Fruit fly (Drosophila melanogaster): ENCODE results near the gene CG11226.

CG11226 gene

DNA sequence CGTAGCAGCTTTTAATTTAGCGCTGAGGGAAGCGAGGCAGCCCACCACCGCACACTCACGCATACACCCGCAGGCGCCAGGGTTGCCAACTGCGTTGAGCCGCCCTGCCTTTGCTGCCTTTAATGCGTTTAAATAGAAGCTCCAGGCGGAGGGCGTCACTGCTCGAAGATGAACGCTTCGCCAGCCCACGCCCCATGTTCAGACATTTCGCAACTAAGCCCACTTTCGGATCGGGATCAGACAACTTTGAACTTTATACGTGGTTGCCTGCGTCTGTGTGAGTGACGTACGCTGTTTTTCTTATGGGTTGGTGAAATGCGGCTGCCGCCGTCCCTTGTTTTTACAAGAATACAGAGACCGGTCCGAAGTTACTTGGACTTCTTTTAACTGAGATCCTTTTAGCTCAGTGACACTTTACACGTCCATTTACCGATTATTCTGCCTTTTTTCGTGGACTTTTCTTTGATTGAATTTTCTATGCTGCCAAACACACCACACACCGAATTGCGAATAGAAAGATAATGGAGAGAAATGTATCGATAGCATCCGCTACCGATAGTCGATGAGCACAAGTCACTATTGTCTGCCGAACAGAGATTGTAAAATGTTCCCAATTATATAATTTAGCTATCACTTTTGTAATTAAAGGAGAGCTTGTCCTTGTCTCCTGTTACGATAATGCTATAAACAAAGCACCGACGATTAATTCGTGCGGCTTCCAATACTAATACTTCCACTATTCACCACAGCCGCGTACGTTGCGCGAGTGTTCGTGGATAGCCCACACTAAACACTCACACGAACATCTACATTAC is 34.4 kb downstream of the CG11226 start (continued):
- TF ChIP-seq CG12769 (tag; optimal IDR thresholded peaks at IDR 0.05) (peak; percentile 11), Rfx (GFP tag; IDR thresholded peaks at IDR 0.05) (peak; percentile 66), vfl (GFP tag; optimal IDR thresholded peaks at IDR 0.05) (no peak), cas (GFP tag; IDR thresholded peaks at IDR 0.05) (no peak), bowl (GFP tag; IDR thresholded peaks at IDR 0.05) (no peak), Side (GFP tag; optimal IDR thresholded peaks at IDR 0.05) (peak; percentile 21), CG5180 (GFP tag; optimal IDR thresholded peaks at IDR 0.05) (no peak), CG12942 (GFP tag; optimal IDR thresholded peaks at IDR 0.05) (no peak), HLH3B (GFP tag; IDR thresholded peaks at IDR 0.05) (0 out of 2 replicates have a peak, but pooled peaks have one; percentile 28), Fer1 (GFP tag; optimal IDR thresholded peaks at IDR 0.05) (no peak), CG10543 (GFP tag; optimal IDR thresholded peaks at IDR 0.05) (peak; percentile 62), Dip3 (GFP tag; optimal IDR thresholded peaks at IDR 0.05) (no peak), gt (GFP tag; IDR thresholded peaks at IDR 0.05) (no peak), Taf1 (GFP tag; IDR thresholded peaks at IDR 0.05) (no peak), al (GFP tag; IDR thresholded peaks at IDR 0.05) (no peak), sisA (GFP tag; IDR thresholded peaks at IDR 0.05) (no peak), klu (GFP tag; IDR thresholded peaks at IDR 0.05) (0 out of 2 replicates have a peak, but pooled peaks have one; percentile 17), luna (GFP tag; optimal IDR thresholded peaks at IDR 0.05) (no peak), HLH54F (GFP tag; optimal IDR thresholded peaks at IDR 0.05) (peak; percentile 38), so (GFP tag; IDR thresholded peaks at IDR 0.05) (no peak), CG8944 (GFP tag; optimal IDR thresholded peaks at IDR 0.05) (no peak), dimm (GFP tag; IDR thresholded peaks at IDR 0.05) (no peak), bbx (GFP tag; IDR thresholded peaks at IDR 0.05; ENCODE audit: partially characterized antibody) (peak; percentile 67), ind (GFP tag; optimal IDR thresholded peaks at IDR 0.05) (no peak), CG4328 (GFP tag; optimal IDR thresholded peaks at IDR 0.05) (no peak), tup (GFP tag; optimal IDR thresholded peaks at IDR 0.05) (no peak), CG9817 (tag; optimal IDR thresholded peaks at IDR 0.05) (peak; percentile 4), CG1602 (GFP tag; optimal IDR thresholded peaks at IDR 0.05) (no peak), CG15479 (GFP tag; optimal IDR thresholded peaks at IDR 0.05) (peak; percentile 52), Oaz (GFP tag; IDR thresholded peaks at IDR 0.05) (no peak), crol (GFP tag; IDR thresholded peaks at IDR 0.05) (no peak), Awh (GFP tag; IDR thresholded peaks at IDR 0.05) (no peak), Hsf (GFP tag; optimal IDR thresholded peaks at IDR 0.05) (peak; percentile 24), CG16813 (GFP tag; IDR thresholded peaks at IDR 0.05; ENCODE audit: partially characterized antibody) (peak; percentile 65), CG7745 (tag; optimal IDR thresholded peaks at IDR 0.05) (no peak), Bdp1 (GFP tag; optimal IDR thresholded peaks at IDR 0.05) (no peak), bcd (GFP tag; optimal IDR thresholded peaks at IDR 0.05) (no peak), ci (GFP tag; IDR thresholded peaks at IDR 0.05) (peak; percentile 63; the same call in 1 of the 3 replicates), az2 (GFP tag; optimal IDR thresholded peaks at IDR 0.05) (no peak), CG17361 (GFP tag; IDR thresholded peaks at IDR 0.05) (0 out of 3 replicates have a peak, but pooled peaks have one; percentile 31), shn (GFP tag; optimal IDR thresholded peaks at IDR 0.05) (no peak), ftz-f1 (GFP tag; optimal IDR thresholded peaks at IDR 0.05) (no peak), CG6175 (GFP tag; IDR thresholded peaks at IDR 0.05) (no peak), CG6791 (GFP tag; IDR thresholded peaks at IDR 0.05; ENCODE audit: partially characterized antibody) (peak; percentile 70; the same call in 2 of the 3 replicates), CG2116 (GFP tag; optimal IDR thresholded peaks at IDR 0.05) (no peak), Sox100B (GFP tag; optimal IDR thresholded peaks at IDR 0.05) (no peak), chm (GFP tag; IDR thresholded peaks at IDR 0.05) (no peak), CG3995 (GFP tag; optimal IDR thresholded peaks at IDR 0.05) (peak; percentile 68), CG17912 (GFP tag; optimal IDR thresholded peaks at IDR 0.05) (no peak), Scr (GFP tag; IDR thresholded peaks at IDR 0.05; ENCODE audit: partially characterized antibody) (peak; percentile 77)

Data from whole organism, embryonic.